Fruit fly (Drosophila melanogaster): ENCODE measurements around the gene CG34398.
A peak's percentile ranks its signal among the peaks of the same experiment; 100 is the strongest.

- TF ChIP-seq CG13204 (GFP tag; optimal IDR thresholded peaks at IDR 0.05): no peak
- TF ChIP-seq EcR (GFP tag; optimal IDR thresholded peaks at IDR 0.05): no peak
- no peak for TF ChIP-seq Snoo (tag; optimal IDR thresholded peaks at IDR 0.05)
- TF ChIP-seq CG9948 (tag; optimal IDR thresholded peaks at IDR 0.05): no peak
- TF ChIP-seq CG15710 (tag; optimal IDR thresholded peaks at IDR 0.05): no peak
- TF ChIP-seq Pif1A (GFP tag; optimal IDR thresholded peaks at IDR 0.05): peak; percentile 35
- TF ChIP-seq CG32121 (GFP tag; IDR thresholded peaks at IDR 0.05): no peak; the same call in none of the 2 replicates
- TF ChIP-seq fd96Ca (GFP tag; IDR thresholded peaks at IDR 0.05): peak; percentile 72
- TF ChIP-seq Ets98B (GFP tag; IDR thresholded peaks at IDR 0.05): no peak; the same call in none of the 2 replicates
- no peak for TF ChIP-seq CG8301 (tag; optimal IDR thresholded peaks at IDR 0.05)
Measured at dm6 chr2L:8959001-8959461, 60.4 kb downstream of the CG34398 start, which contains the start of gene CG31886.

All from whole organism, pupa.